Fruit fly (Drosophila melanogaster): Measurements from ENCODE around the gene peg.

Gene peg

DNA sequence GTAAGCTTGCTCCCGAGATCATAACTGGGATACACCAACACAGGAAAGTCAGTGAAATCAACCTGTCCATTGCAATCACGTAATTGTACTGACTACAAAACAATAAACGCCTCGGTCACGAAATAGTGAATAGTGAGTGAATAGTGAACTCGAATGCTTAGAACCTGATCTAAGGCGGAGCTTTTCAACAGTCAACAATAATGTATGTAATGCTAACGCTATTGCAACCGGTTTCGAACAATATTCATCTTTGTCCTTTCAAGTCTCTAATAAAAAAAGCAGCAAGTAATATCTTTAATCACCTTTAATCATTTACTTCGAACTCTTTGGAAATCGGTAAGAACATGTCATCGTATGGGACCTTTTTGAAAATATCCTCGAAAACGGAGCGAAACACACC is 21.8 kb upstream of the peg start, which contains the start of gene CG31189:
TSS of gene CG31189 (minus strand) at position 101 of the 400 bp plus-strand sequence.
- no peak for TF ChIP-seq pdm3 (GFP tag; optimal IDR thresholded peaks at IDR 0.05)

dm6 chr3R:21043549-21044118 is 19.7 kb upstream of the peg start, which contains the start of gene CG12278:
Gene CG12278 (plus strand): TSS chr3R:21044068.
- no peak for TF ChIP-seq CG34406 (GFP tag; optimal IDR thresholded peaks at IDR 0.05)
- TF ChIP-seq ss (GFP tag; optimal IDR thresholded peaks at IDR 0.05): peak in 1 of 2 experiments; percentile 19

DNA sequence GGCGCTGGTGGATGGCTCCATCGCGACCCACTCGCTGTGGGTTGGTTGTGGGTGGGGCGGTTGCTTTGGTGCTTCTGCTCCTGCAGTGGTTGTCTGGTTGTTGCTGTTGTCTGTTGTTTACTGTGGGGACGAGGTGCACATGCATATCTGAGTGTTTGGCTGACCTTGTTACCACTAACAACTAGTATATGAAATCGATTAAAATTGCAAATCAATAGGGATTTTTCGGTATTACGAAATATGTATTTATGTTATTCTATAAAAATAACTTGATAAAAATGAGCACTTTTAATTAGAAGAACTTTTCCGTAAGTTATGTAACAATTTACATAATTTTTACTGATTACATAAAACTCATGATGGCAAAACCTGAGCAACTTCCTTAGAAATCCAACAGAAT is 18.4 kb upstream of the peg start, which contains the start of gene Dhc93AB:
TSS of gene Dhc93AB (minus strand) at position 101 of the 400 bp plus-strand sequence.
- TF ChIP-seq Hr38 (GFP tag; optimal IDR thresholded peaks at IDR 0.05): no peak
- no peak for TF ChIP-seq dsx (GFP tag; optimal IDR thresholded peaks at IDR 0.05; ENCODE audit: poor library complexity, severe bottlenecking)
- no peak for TF ChIP-seq Hr39 (GFP tag; optimal IDR thresholded peaks at IDR 0.05)
- no peak for TF ChIP-seq CG8119 (GFP tag; IDR thresholded peaks at IDR 0.05)
- no peak for TF ChIP-seq CG9139 (GFP tag; optimal IDR thresholded peaks at IDR 0.05)
- no peak for TF ChIP-seq fkh (GFP tag; optimal IDR thresholded peaks at IDR 0.05)
- TF ChIP-seq cyc (GFP tag; optimal IDR thresholded peaks at IDR 0.05): no peak
- TF ChIP-seq CG6163 (GFP tag; IDR thresholded peaks at IDR 0.05): no peak
- TF ChIP-seq Sox102F (GFP tag; optimal IDR thresholded peaks at IDR 0.05): no peak
- no peak for TF ChIP-seq lz (GFP tag; optimal IDR thresholded peaks at IDR 0.05)
- TF ChIP-seq CG8632 (GFP tag; optimal IDR thresholded peaks at IDR 0.05): no peak
- TF ChIP-seq CG11762 (GFP tag; optimal IDR thresholded peaks at IDR 0.05; ENCODE audit: insufficient read depth): no peak
- no peak for TF ChIP-seq CG31627 (GFP tag; optimal IDR thresholded peaks at IDR 0.05)
- TF ChIP-seq CG10631 (GFP tag; optimal IDR thresholded peaks at IDR 0.05): no peak
- no peak for TF ChIP-seq CG6792 (GFP tag; optimal IDR thresholded peaks at IDR 0.05)
- no peak for TF ChIP-seq topi (GFP tag; optimal IDR thresholded peaks at IDR 0.05)
- no peak for TF ChIP-seq acj6 (GFP tag; optimal IDR thresholded peaks at IDR 0.05)

DNA sequence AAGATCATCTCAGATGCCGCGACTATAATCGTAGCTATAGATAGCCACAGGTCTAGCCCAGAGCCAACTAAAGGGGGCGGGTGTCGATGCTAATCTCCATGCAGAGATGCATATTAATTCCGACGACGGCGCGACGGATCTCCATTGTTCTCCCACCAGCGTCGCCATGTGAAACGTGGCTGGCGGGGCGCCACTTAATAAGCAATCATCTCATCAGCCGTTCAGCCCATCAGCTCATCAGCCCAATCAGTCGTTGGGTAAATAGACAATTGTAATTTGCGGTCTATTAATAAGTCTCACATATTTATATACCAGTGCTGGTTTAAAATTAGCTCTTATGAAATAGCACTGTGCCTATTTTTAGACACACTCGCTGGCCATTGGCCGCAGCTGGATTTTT is 1.5 kb upstream of the peg start:
- TF ChIP-seq CG6808 (GFP tag; optimal IDR thresholded peaks at IDR 0.05) (no peak), svp (GFP tag) (peak; percentile 58)

dm6 chr3R:21022769-21023517 is 1.0 kb downstream of the peg start:
- TF ChIP-seq vri (GFP tag; optimal IDR thresholded peaks at IDR 0.05) (no peak), svp (GFP tag) (peak; percentile 86), CG1621 (tag; optimal IDR thresholded peaks at IDR 0.05) (no peak), CG11294 (GFP tag; IDR thresholded peaks at IDR 0.05) (no peak), CG10631 (GFP tag; optimal IDR thresholded peaks at IDR 0.05) (no peak), acj6 (GFP tag; optimal IDR thresholded peaks at IDR 0.05) (no peak), dsx (GFP tag; optimal IDR thresholded peaks at IDR 0.05; ENCODE audit: poor library complexity, severe bottlenecking) (no peak), topi (GFP tag; optimal IDR thresholded peaks at IDR 0.05) (no peak)

DNA sequence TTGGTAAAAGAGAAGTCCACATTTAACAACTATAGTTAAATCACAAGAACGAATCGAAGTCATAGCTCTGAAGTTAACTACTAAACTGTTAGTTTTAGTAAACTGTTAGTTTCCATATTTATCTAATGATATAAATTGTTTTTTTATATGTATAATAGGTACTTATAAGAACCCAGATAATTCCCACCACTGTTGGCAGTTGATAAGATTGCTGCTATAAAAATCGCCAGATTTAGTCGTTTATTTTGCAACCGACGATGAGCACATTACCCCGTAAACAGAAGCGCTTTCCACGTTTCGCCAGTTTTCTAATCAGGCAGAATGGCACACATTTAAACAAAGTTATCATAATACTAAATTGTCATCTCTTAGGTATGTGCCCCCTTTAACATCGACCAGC is 4.9 kb downstream of the peg start:
- TF ChIP-seq CG10631 (GFP tag; optimal IDR thresholded peaks at IDR 0.05) (no peak), fkh (GFP tag; optimal IDR thresholded peaks at IDR 0.05) (no peak), Ets96B (tag; optimal IDR thresholded peaks at IDR 0.05) (no peak), CG10669 (GFP tag; optimal IDR thresholded peaks at IDR 0.05) (no peak), vri (GFP tag; optimal IDR thresholded peaks at IDR 0.05) (peak; percentile 56), acj6 (GFP tag; optimal IDR thresholded peaks at IDR 0.05) (no peak), esn (GFP tag; optimal IDR thresholded peaks at IDR 0.05) (peak; percentile 4), Eip78C (GFP tag) (peak; percentile 39), ss (GFP tag; optimal IDR thresholded peaks at IDR 0.05) (no peak), Sox14 (GFP tag; optimal IDR thresholded peaks at IDR 0.05) (no peak)

Measured in whole organism, prepupa.